Worm (Caenorhabditis elegans) whole organism, young adult: ENCODE data around the gene R07B7.10.

Experiments
- D2030.7 ChIP-seq: fragments of 200-800 bp; sonication (Bioruptor generic); IDR thresholded peaks from 2 replicates; pipeline ENCODE4 v1.3.6; 2022; ENCODE audit warnings: missing genetic modification reagents, missing genetic modification characterization, missing compliant biosample characterization
- K12H6.12 ChIP-seq: fragments of 200-800 bp; sonication (Bioruptor generic); optimal IDR thresholded peaks from 2 replicates; lab custom pipeline; 2018; ENCODE audit warnings: mild to moderate bottlenecking, missing genetic modification characterization, missing compliant biosample characterization
- ama-1 ChIP-seq, 3 experiments: fragments of 150-350 bp in 1 of 3; sonication (generic microtip) in 2 of 3; optimal IDR thresholded peaks; 2 replicates each; lab custom pipeline; 2014 to 2018; ENCODE audit warnings: missing biosample characterization in 2 of 3, missing genetic modification characterization in 2 of 3, missing genetic modification reagents in 2 of 3
- aptf-2 ChIP-seq: fragments of 200-800 bp; sonication (Bioruptor generic); conservative IDR thresholded peaks from 2 replicates; pipeline ENCODE4 v1.3.6; 2022; ENCODE audit warnings: missing genetic modification reagents, missing genetic modification characterization, missing compliant biosample characterization
- ceh-58 ChIP-seq: fragments of 200-800 bp; sonication (Bioruptor generic); IDR thresholded peaks from 2 replicates; pipeline ENCODE4 v1.3.6; 2022; ENCODE audit warnings: missing genetic modification characterization, missing compliant biosample characterization
- nfya-1 ChIP-seq: sonication (generic microtip); optimal IDR thresholded peaks from 2 replicates; lab custom pipeline; 2017; ENCODE audit warnings: antibody characterized with exemption, missing compliant biosample characterization, missing genetic modification characterization, borderline replicate concordance; ENCODE audit not compliant: insufficient read depth
- nfyb-1 ChIP-seq: fragments of 200-800 bp; sonication (Bioruptor generic); IDR thresholded peaks from 2 replicates; pipeline ENCODE4 v1.3.6; 2022; ENCODE audit warnings: missing genetic modification reagents, missing genetic modification characterization, missing compliant biosample characterization
- nhr-120 ChIP-seq: fragments of 200-800 bp; sonication (Bioruptor generic); IDR thresholded peaks from 2 replicates; pipeline ENCODE4 v1.3.6; 2022; ENCODE audit warnings: missing genetic modification characterization, missing compliant biosample characterization
- pha-4 ChIP-seq: fragments of 150-350 bp; sonication (generic microtip); optimal IDR thresholded peaks from 2 replicates; lab custom pipeline; 2014; ENCODE audit warnings: missing biosample characterization, missing genetic modification reagents, missing genetic modification characterization
- tlf-1 ChIP-seq: fragments of 200-800 bp; sonication (Bioruptor generic); optimal IDR thresholded peaks from 2 replicates; lab custom pipeline; 2018; ENCODE audit warnings: mild to moderate bottlenecking, missing genetic modification characterization, missing compliant biosample characterization

ce11 chrV:12098123-12098522 is 15.1 kb downstream of the R07B7.10 start, which contains the start of gene nhr-209:
- TF ChIP-seq aptf-2 (GFP tag; lab: Robert Waterston, UW), result no peak
- no peak for TF ChIP-seq nfyb-1 (GFP tag; lab: Robert Waterston, UW)
- TF ChIP-seq nfya-1 (tag; lab: Kevin White, UChicago), result no peak
- no peak for TF ChIP-seq nhr-120 (GFP tag; lab: Robert Waterston, UW)
- no peak for TF ChIP-seq K12H6.12
- no peak for TF ChIP-seq ama-1 (optimal IDR thresholded peaks at IDR 0.05; lab: Kevin White, UChicago)
- no peak for TF ChIP-seq ama-1 (GFP tag; optimal IDR thresholded peaks at IDR 0.05; lab: Kevin White, UChicago)
- TF ChIP-seq pha-4 (tag; lab: Kevin White, UChicago), result no peak
- no peak for TF ChIP-seq ceh-58 (GFP tag; lab: Robert Waterston, UW)
- no peak for TF ChIP-seq tlf-1
- TF ChIP-seq D2030.7 (GFP tag; lab: Robert Waterston, UW), result no peak
